Worm (Caenorhabditis elegans) whole organism, mixed stage, embryonic: ENCODE results near the gene F45D11.11.
"Not testable (repeated sequence)": the region's sequence is repeated elsewhere in the genome, so short reads cannot be mapped to it uniquely, and the experiment has no call there.

ENCODE experiments used
- M03D4.4 ChIP-seq: sonication (generic microtip); optimal IDR thresholded peaks from 2 replicates; lab custom pipeline; 2017; ENCODE audit warnings: mild to moderate bottlenecking, missing genetic modification characterization, missing compliant biosample characterization
- bed-3 ChIP-seq: fragments of 200-800 bp; sonication (Bioruptor generic); optimal IDR thresholded peaks from 3 replicates; lab custom pipeline; 2018; ENCODE audit warnings: mild to moderate bottlenecking, missing genetic modification characterization, moderate library complexity, missing compliant biosample characterization
- blmp-1 ChIP-seq: fragments of 150-350 bp; optimal IDR thresholded peaks from 2 replicates; lab custom pipeline; 2014; ENCODE audit warnings: missing biosample characterization, missing genetic modification characterization
- ceh-39 ChIP-seq: fragments of 150-350 bp; optimal IDR thresholded peaks from 2 replicates; lab custom pipeline; 2014; ENCODE audit warnings: missing biosample characterization, missing genetic modification characterization
- ceh-43 ChIP-seq: fragments of 200-800 bp; sonication (Bioruptor generic); optimal IDR thresholded peaks from 2 replicates; lab custom pipeline; 2018; ENCODE audit warnings: mild to moderate bottlenecking, missing genetic modification characterization, moderate library complexity, missing compliant biosample characterization
- ceh-83 ChIP-seq: fragments of 200-800 bp; sonication (Bioruptor generic); optimal IDR thresholded peaks from 2 replicates; lab custom pipeline; 2018; ENCODE audit warnings: mild to moderate bottlenecking, missing genetic modification characterization, missing compliant biosample characterization
- ces-1 ChIP-seq: fragments of 150-350 bp; optimal IDR thresholded peaks from 2 replicates; lab custom pipeline; 2014; ENCODE audit warnings: missing biosample characterization, missing genetic modification reagents, missing genetic modification characterization
- cnd-1 ChIP-seq: fragments of 200-800 bp; sonication (Bioruptor generic); optimal IDR thresholded peaks from 2 replicates; lab custom pipeline; 2018; ENCODE audit warnings: mild to moderate bottlenecking, missing genetic modification characterization, missing compliant biosample characterization
- elt-3 ChIP-seq: fragments of 150-350 bp; optimal IDR thresholded peaks from 2 replicates; lab custom pipeline; 2014; ENCODE audit warnings: missing biosample characterization, missing genetic modification characterization
- flh-1 ChIP-seq: fragments of 200-800 bp; sonication (Bioruptor generic); optimal IDR thresholded peaks from 2 replicates; lab custom pipeline; 2018; ENCODE audit warnings: mild to moderate bottlenecking, missing genetic modification characterization, moderate library complexity, missing compliant biosample characterization
- ham-2 ChIP-seq: fragments of 200-800 bp; sonication (Bioruptor generic); optimal IDR thresholded peaks from 2 replicates; lab custom pipeline; 2018; ENCODE audit warnings: mild to moderate bottlenecking, missing genetic modification characterization, missing compliant biosample characterization
- hlh-1 ChIP-seq: fragments of 150-350 bp; optimal IDR thresholded peaks from 2 replicates; lab custom pipeline; 2014; ENCODE audit warnings: missing biosample characterization, missing genetic modification reagents, missing genetic modification characterization
- lin-13 ChIP-seq: fragments of 150-350 bp; optimal IDR thresholded peaks from 2 replicates; lab custom pipeline; 2014; ENCODE audit warnings: missing biosample characterization, missing genetic modification characterization
- lin-32 ChIP-seq: fragments of 200-800 bp; sonication (Bioruptor generic); optimal IDR thresholded peaks from 2 replicates; lab custom pipeline; 2018; ENCODE audit warnings: mild to moderate bottlenecking, missing genetic modification characterization, missing compliant biosample characterization
- lsy-2 ChIP-seq: fragments of 150-350 bp; optimal IDR thresholded peaks from 2 replicates; lab custom pipeline; 2014; ENCODE audit warnings: missing biosample characterization, missing genetic modification characterization
- mab-5 ChIP-seq: fragments of 150-350 bp; optimal IDR thresholded peaks from 2 replicates; lab custom pipeline; 2014; ENCODE audit warnings: missing biosample characterization, missing genetic modification characterization
- mep-1 ChIP-seq: fragments of 150-350 bp; optimal IDR thresholded peaks from 2 replicates; lab custom pipeline; 2017; ENCODE audit warnings: missing biosample characterization, missing genetic modification reagents, missing genetic modification characterization, inconsistent platforms
- nhr-12 ChIP-seq: fragments of 150-350 bp; optimal IDR thresholded peaks from 2 replicates; lab custom pipeline; 2014; ENCODE audit warnings: missing biosample characterization, missing genetic modification characterization
- nhr-2 ChIP-seq: fragments of 150-350 bp; optimal IDR thresholded peaks from 2 replicates; lab custom pipeline; 2014; ENCODE audit warnings: missing biosample characterization, missing genetic modification characterization
- nhr-237 ChIP-seq: fragments of 150-350 bp; optimal IDR thresholded peaks from 2 replicates; lab custom pipeline; 2014; ENCODE audit warnings: missing biosample characterization, missing genetic modification characterization
- nhr-28 ChIP-seq: fragments of 150-350 bp; optimal IDR thresholded peaks from 2 replicates; lab custom pipeline; 2014; ENCODE audit warnings: missing biosample characterization, missing genetic modification characterization
- nhr-76 ChIP-seq: sonication (generic microtip); optimal IDR thresholded peaks from 2 replicates; lab custom pipeline; 2017; ENCODE audit warnings: missing biosample characterization, missing genetic modification characterization
- pha-4 ChIP-seq: fragments of 150-350 bp; optimal IDR thresholded peaks from 2 replicates; lab custom pipeline; 2018; ENCODE audit warnings: missing biosample characterization, missing genetic modification reagents, missing genetic modification characterization
- sem-2 ChIP-seq: fragments of 200-800 bp; sonication (Bioruptor generic); optimal IDR thresholded peaks from 2 replicates; lab custom pipeline; 2018; ENCODE audit warnings: mild to moderate bottlenecking, missing genetic modification characterization, missing compliant biosample characterization
- snpc-4 ChIP-seq: fragments of 150-350 bp; optimal IDR thresholded peaks from 2 replicates; lab custom pipeline; 2014; ENCODE audit warnings: missing biosample characterization, missing genetic modification characterization
- sptf-1 ChIP-seq: sonication (generic microtip); optimal IDR thresholded peaks from 2 replicates; lab custom pipeline; 2017; ENCODE audit warnings: mild to moderate bottlenecking, missing genetic modification characterization, moderate library complexity, missing compliant biosample characterization
- unc-120 ChIP-seq: sonication (generic microtip); optimal IDR thresholded peaks from 2 replicates; lab custom pipeline; 2017; ENCODE audit warnings: missing genetic modification characterization, missing compliant biosample characterization; ENCODE audit not compliant: poor library complexity, severe bottlenecking
- unc-39 ChIP-seq: fragments of 150-350 bp; optimal IDR thresholded peaks from 2 replicates; lab custom pipeline; 2014; ENCODE audit warnings: missing biosample characterization, missing genetic modification characterization
- unc-62 ChIP-seq: fragments of 150-350 bp; optimal IDR thresholded peaks from 2 replicates; lab custom pipeline; 2014; ENCODE audit warnings: missing biosample characterization, missing genetic modification reagents, missing genetic modification characterization
- zip-8 ChIP-seq: fragments of 150-350 bp; optimal IDR thresholded peaks from 2 replicates; lab custom pipeline; 2014; ENCODE audit warnings: missing biosample characterization, missing genetic modification characterization
- ztf-11 ChIP-seq: fragments of 150-350 bp; optimal IDR thresholded peaks from 2 replicates; lab custom pipeline; 2014; ENCODE audit warnings: missing biosample characterization, missing genetic modification characterization

F45D11.11 gene

DNA sequence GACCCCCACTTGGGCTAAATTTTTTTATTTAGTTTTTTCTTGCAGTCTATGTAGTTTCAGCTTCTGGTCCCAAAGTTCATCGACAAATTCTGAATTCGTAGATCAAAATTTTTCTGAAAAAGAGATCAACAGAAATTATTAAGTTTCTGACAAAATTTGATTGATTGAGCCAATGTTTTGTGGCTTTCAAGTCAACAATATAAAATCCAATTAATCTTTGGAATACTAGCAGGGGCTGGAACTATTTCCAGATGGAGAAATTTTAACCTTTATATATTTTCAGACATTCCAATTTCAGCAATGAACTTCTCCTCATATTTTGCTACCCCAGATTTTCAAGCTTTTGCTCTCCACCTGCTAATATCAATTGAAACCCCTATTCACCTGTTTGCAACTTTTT lies 13.2 kb downstream of the F45D11.11 start, which contains the start of gene srh-274:
Gene srh-274 (plus strand): TSS at position 301 of the 400 bp plus-strand sequence.
- TF ChIP-seq nhr-28: no peak
- TF ChIP-seq unc-39 (tag; lab: Kevin White, UChicago): no peak
- no peak for TF ChIP-seq nhr-76 (tag; lab: Kevin White, UChicago)
- no peak for TF ChIP-seq sptf-1
- TF ChIP-seq bed-3 (GFP tag; lab: Kevin White, UChicago): no peak
- TF ChIP-seq unc-120 (tag; lab: Kevin White, UChicago): no peak
- TF ChIP-seq nhr-2 (tag; lab: Kevin White, UChicago): no peak
- TF ChIP-seq blmp-1: no peak
- TF ChIP-seq mab-5 (tag; lab: Kevin White, UChicago): no peak
- no peak for TF ChIP-seq ztf-11
- no peak for TF ChIP-seq hlh-1 (tag; lab: Kevin White, UChicago)
- no peak for TF ChIP-seq lin-13 (tag; lab: Kevin White, UChicago)
- TF ChIP-seq ceh-43 (GFP tag; lab: Kevin White, UChicago): no peak
- TF ChIP-seq M03D4.4: no peak

DNA sequence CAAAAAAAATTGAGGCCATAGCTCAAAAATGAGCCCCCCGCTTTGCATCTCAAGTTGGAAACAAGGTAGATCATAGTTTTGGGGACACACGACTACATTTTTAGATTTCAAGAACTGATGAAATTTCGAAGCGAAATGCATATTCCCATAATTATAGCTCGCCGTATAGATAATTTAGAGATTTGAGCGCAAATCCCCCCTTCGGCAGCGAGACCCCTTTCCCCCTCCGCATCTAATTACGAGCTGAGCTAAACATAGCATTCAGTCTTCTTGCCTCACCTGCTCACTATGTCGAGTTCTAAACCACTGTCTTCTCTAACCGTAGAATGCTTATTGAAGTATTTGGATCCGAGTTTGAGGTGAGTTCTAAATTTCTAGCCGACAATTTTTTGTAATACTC lies 16.9 kb downstream of the F45D11.11 start, which contains the start of the genes fbxc-17 and fbxc-15:
Gene fbxc-17 (minus strand): TSS at position 101 of the 400 bp plus-strand sequence.
Gene fbxc-15 (plus strand): TSS at position 289 of the 400 bp plus-strand sequence.
- TF ChIP-seq ceh-39 (tag; lab: Kevin White, UChicago) (no peak), flh-1 (GFP tag; lab: Kevin White, UChicago) (no peak), unc-62 (no peak), ces-1 (no peak), nhr-12 (tag; lab: Kevin White, UChicago) (no peak), sptf-1 (no peak), bed-3 (GFP tag; lab: Kevin White, UChicago) (no peak), mab-5 (tag; lab: Kevin White, UChicago) (no peak), ham-2 (GFP tag; lab: Kevin White, UChicago) (no peak), lsy-2 (tag; lab: Kevin White, UChicago) (no peak), cnd-1 (no peak), nhr-2 (tag; lab: Kevin White, UChicago) (no peak), ceh-83 (GFP tag; lab: Kevin White, UChicago) (no peak), unc-39 (tag; lab: Kevin White, UChicago) (no peak), sem-2 (GFP tag; lab: Kevin White, UChicago) (no peak), ceh-43 (GFP tag; lab: Kevin White, UChicago) (no peak), lin-32 (no peak), unc-120 (tag; lab: Kevin White, UChicago) (no peak), zip-8 (tag; lab: Kevin White, UChicago) (no peak), pha-4 (tag; lab: Kevin White, UChicago) (no peak)

DNA sequence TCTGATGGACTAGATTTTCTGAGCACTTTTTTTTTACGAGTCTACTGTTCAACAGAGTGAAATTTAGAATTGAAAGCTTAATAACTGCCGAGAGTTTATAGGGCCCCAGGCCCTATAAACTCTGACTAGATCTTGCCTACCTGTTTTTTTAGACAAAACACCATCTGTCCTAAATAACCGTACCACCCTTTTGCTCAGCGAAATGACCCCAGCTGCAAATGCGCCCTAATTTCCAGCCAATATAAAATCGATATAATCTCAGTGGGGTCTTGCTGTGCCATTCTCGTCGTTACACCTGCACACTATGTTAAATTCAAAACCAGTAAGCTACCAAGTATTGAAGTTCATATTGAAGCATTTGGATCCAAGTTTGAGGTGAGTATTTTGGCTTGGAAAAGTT lies 22.0 kb downstream of the F45D11.11 start, which contains the start of gene fbxc-14:
Gene fbxc-14 (plus strand): TSS at position 301 of the 400 bp plus-strand sequence.
- TF ChIP-seq nhr-2 (tag; lab: Kevin White, UChicago) (no peak), zip-8 (tag; lab: Kevin White, UChicago) (no peak), M03D4.4 (no peak), ceh-83 (GFP tag; lab: Kevin White, UChicago) (no peak), elt-3 (tag; lab: Kevin White, UChicago) (no peak), unc-62 (no peak), flh-1 (GFP tag; lab: Kevin White, UChicago) (no peak), sptf-1 (no peak), blmp-1 (no peak), mep-1 (no peak), lin-32 (no peak), nhr-28 (no peak), ztf-11 (no peak), snpc-4 (no peak), nhr-12 (tag; lab: Kevin White, UChicago) (no peak)
- TF ChIP-seq, all 35 proteins: peak for 0

DNA sequence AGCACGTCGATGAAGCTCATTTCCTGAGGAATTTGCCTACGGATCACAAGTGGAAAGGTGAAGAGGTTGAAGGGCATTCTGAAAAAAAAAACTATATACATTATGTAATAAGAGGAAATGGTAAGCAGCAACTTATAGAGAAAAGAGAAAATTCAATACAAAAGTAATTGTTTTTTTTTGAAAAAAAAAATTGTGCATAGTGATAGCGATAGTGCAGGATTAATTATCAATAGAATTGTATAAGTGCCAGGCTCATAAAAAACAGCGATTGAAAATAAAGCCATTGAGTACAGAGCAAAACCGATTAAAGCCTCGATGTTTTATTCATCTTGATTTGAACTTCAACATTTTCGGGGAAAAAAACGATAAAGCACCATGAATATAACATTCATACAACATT lies 23.2 kb downstream of the F45D11.11 start, which contains the start of gene C32B5.15:
Gene C32B5.15 (minus strand): TSS at position 101 of the 400 bp plus-strand sequence.
- TF ChIP-seq unc-120 (tag; lab: Kevin White, UChicago) (no peak), ham-2 (GFP tag; lab: Kevin White, UChicago) (no peak), mab-5 (tag; lab: Kevin White, UChicago) (no peak), nhr-237 (tag; lab: Kevin White, UChicago) (no peak), flh-1 (GFP tag; lab: Kevin White, UChicago) (no peak), unc-39 (tag; lab: Kevin White, UChicago) (no peak), sem-2 (GFP tag; lab: Kevin White, UChicago) (no peak)

DNA sequence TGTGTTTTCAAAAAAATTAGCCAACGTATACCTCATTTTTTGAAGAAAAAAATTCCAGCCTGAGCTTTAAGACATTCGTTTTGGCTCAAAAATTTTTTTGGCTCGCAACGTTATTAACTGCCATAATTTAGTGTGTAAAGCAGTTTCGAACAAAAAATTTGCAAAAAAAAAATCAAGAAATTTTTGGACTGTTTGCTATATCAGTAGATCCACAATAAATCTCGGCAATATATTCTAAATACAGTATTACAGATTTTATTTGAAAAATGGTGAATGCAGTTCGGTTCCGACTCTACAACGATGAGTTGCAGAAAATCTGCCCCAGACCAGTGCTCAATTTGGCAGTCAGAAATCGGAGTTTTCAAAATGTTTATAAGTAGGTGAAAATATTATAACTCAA lies 27.9 kb downstream of the F45D11.11 start, which contains the start of gene C32B5.6:
Gene C32B5.6 (plus strand): TSS at position 301 of the 400 bp plus-strand sequence.
- TF ChIP-seq elt-3 (tag; lab: Kevin White, UChicago); mep-1; ztf-11: not testable (repeated sequence)
